Fruit fly (Drosophila melanogaster) whole organism: ENCODE measurements around the gene Nepl5.

ENCODE experiments used
- CG8478 ChIP-seq: fragments of >200 bp; optimal IDR thresholded peaks from 2 replicates; lab custom pipeline; 2018; ENCODE audit warnings: inconsistent platforms
- Dll ChIP-seq: fragments of >200 bp; optimal IDR thresholded peaks from 2 replicates; lab custom pipeline; 2017
- EcR ChIP-seq, 2 experiments: fragments of >200 bp; optimal IDR thresholded peaks; 2 replicates each; lab custom pipeline; 2017; ENCODE audit warnings: missing biosample characterization in 2 of 2, missing genetic modification characterization in 2 of 2, missing genetic modification reagents in 2 of 2
- pan ChIP-seq: fragments of >200 bp; optimal IDR thresholded peaks from 2 replicates; lab custom pipeline; 2017
- psq ChIP-seq: fragments of >200 bp; optimal IDR thresholded peaks from 2 replicates; lab custom pipeline; 2017
- usp ChIP-seq: fragments of >200 bp; optimal IDR thresholded peaks from 2 replicates; lab custom pipeline; 2017; ENCODE audit warnings: missing biosample characterization, missing genetic modification characterization, mixed read lengths

DNA sequence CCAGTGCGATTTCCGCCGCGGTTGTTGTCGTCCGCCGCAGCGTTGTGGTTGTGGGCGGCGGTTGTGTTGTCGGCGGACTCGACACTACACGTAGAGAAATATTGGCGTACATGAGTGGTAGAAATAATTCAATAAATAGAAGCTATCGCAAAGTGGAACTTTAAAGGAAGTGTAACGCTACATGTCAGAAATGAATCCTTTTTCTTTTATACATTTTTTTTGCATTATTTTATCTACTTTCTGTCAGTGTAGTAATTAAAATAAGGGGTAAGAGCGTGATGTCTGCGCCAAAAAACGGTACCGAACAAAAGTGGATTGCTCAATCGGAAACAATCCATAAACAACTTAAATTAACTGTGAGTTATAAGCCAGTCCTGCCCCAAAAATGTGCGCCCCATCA is 1.9 kb upstream of the Nepl5 start:
- TF ChIP-seq usp (GFP tag; lab: Kevin White, UChicago): no peak
- no peak for TF ChIP-seq pan (lab: Kevin White, UChicago)
- no peak for TF ChIP-seq psq
- TF ChIP-seq EcR (GFP tag; optimal IDR thresholded peaks at IDR 0.05; lab: Kevin White, UChicago): no peak
- TF ChIP-seq CG8478: no peak
- TF ChIP-seq Dll: no peak
